Fruit fly (Drosophila melanogaster): ENCODE measurements around the gene tal-3A.

Gene tal-3A

dm6 chr3R:13812736-13813250 lies at the start of gene tal-3A, which contains the start of the genes tal-1A, tal-2A and tal-AA (continued):
- TF ChIP-seq CG9932 (GFP tag; IDR thresholded peaks at IDR 0.05) = peak; percentile 11; the same call in 1 of the 2 replicates
- TF ChIP-seq ab (GFP tag; optimal IDR thresholded peaks at IDR 0.05) = no peak
- TF ChIP-seq NfI (GFP tag; optimal IDR thresholded peaks at IDR 0.05) = no peak
- TF ChIP-seq NC2β (GFP tag; optimal IDR thresholded peaks at IDR 0.05) = no peak
- TF ChIP-seq Spps (tag; optimal IDR thresholded peaks at IDR 0.05) = no peak
- TF ChIP-seq Atf6 (GFP tag; IDR thresholded peaks at IDR 0.05) = peak; percentile 55
- no peak for TF ChIP-seq Dip3 (GFP tag; optimal IDR thresholded peaks at IDR 0.05)
- no peak for TF ChIP-seq Xbp1 (GFP tag; optimal IDR thresholded peaks at IDR 0.05)
- TF ChIP-seq pita (GFP tag; optimal IDR thresholded peaks at IDR 0.05) = no peak
- TF ChIP-seq chn (GFP tag; optimal IDR thresholded peaks at IDR 0.05) = no peak
- TF ChIP-seq Optix (GFP tag; IDR thresholded peaks at IDR 0.05) = no peak
- no peak for TF ChIP-seq CG8388 (GFP tag; optimal IDR thresholded peaks at IDR 0.05)
- no peak for TF ChIP-seq CG9876 (GFP tag; optimal IDR thresholded peaks at IDR 0.05)
- peak; percentile 15 for TF ChIP-seq Antp (GFP tag; optimal IDR thresholded peaks at IDR 0.05)
- TF ChIP-seq CG10543 (GFP tag; optimal IDR thresholded peaks at IDR 0.05) = no peak
- TF ChIP-seq sima (GFP tag; optimal IDR thresholded peaks at IDR 0.05) = no peak
- no peak for TF ChIP-seq CG32772 (GFP tag; IDR thresholded peaks at IDR 0.05)
- no peak for TF ChIP-seq pros (GFP tag; optimal IDR thresholded peaks at IDR 0.05)
- peak; percentile 63 for TF ChIP-seq hbn (GFP tag; IDR thresholded peaks at IDR 0.05; ENCODE audit: partially characterized antibody)
- peak; percentile 7 for TF ChIP-seq MTF-1 (GFP tag; optimal IDR thresholded peaks at IDR 0.05; ENCODE audit: borderline replicate concordance)
- TF ChIP-seq Hmr (GFP tag; optimal IDR thresholded peaks at IDR 0.05) = no peak
- no peak for TF ChIP-seq CG17912 (GFP tag; optimal IDR thresholded peaks at IDR 0.05)
- no peak for TF ChIP-seq CG12155 (GFP tag; optimal IDR thresholded peaks at IDR 0.05)
- TF ChIP-seq Ptx1 (GFP tag; IDR thresholded peaks at IDR 0.05) = no peak
- no peak for TF ChIP-seq CG30403 (GFP tag; optimal IDR thresholded peaks at IDR 0.05)
- TF ChIP-seq Dfd (GFP tag; optimal IDR thresholded peaks at IDR 0.05) = no peak
- TF ChIP-seq slbo (GFP tag; IDR thresholded peaks at IDR 0.05) = no peak
- TF ChIP-seq CG8765 (GFP tag; IDR thresholded peaks at IDR 0.05) = no peak
- peak; percentile 14 for TF ChIP-seq grn (GFP tag; optimal IDR thresholded peaks at IDR 0.05)
- TF ChIP-seq CG3281 (GFP tag; optimal IDR thresholded peaks at IDR 0.05) = no peak
- TF ChIP-seq CG11504 (tag; optimal IDR thresholded peaks at IDR 0.05) = peak; percentile 4
- TF ChIP-seq dmrt11E (tag; optimal IDR thresholded peaks at IDR 0.05) = no peak
- no peak for TF ChIP-seq al (GFP tag; IDR thresholded peaks at IDR 0.05)
- 0 out of 3 replicates have a peak, but pooled peaks have one; percentile 19 for TF ChIP-seq ken (GFP tag; IDR thresholded peaks at IDR 0.05)
- peak; percentile 45 for TF ChIP-seq vfl (GFP tag; optimal IDR thresholded peaks at IDR 0.05)
- TF ChIP-seq amos (GFP tag; IDR thresholded peaks at IDR 0.05; ENCODE audit: partially characterized antibody) = peak; percentile 8; the same call in 1 of the 2 replicates
- TF ChIP-seq CG16813 (GFP tag; IDR thresholded peaks at IDR 0.05; ENCODE audit: partially characterized antibody) = no peak
- no peak for TF ChIP-seq grau (tag; optimal IDR thresholded peaks at IDR 0.05)
- TF ChIP-seq Mad (GFP tag; optimal IDR thresholded peaks at IDR 0.05) = no peak
- peak; percentile 99 for TF ChIP-seq yki (optimal IDR thresholded peaks at IDR 0.05)
- TF ChIP-seq Bdp1 (GFP tag; optimal IDR thresholded peaks at IDR 0.05) = no peak
- no peak for TF ChIP-seq CG6683 (GFP tag; optimal IDR thresholded peaks at IDR 0.05)
- TF ChIP-seq CG11696 (GFP tag; IDR thresholded peaks at IDR 0.05) = no peak
- no peak for TF ChIP-seq nerfin-1 (tag; optimal IDR thresholded peaks at IDR 0.05)
- TF ChIP-seq lab (GFP tag; optimal IDR thresholded peaks at IDR 0.05) = peak; percentile 41
- TF ChIP-seq CG17802 (tag; optimal IDR thresholded peaks at IDR 0.05) = no peak
- TF ChIP-seq Hr51 (GFP tag; optimal IDR thresholded peaks at IDR 0.05) = no peak
- TF ChIP-seq Side (GFP tag; optimal IDR thresholded peaks at IDR 0.05) = no peak
- TF ChIP-seq CG11247 (GFP tag; IDR thresholded peaks at IDR 0.05) = no peak
- no peak for TF ChIP-seq sisA (GFP tag; IDR thresholded peaks at IDR 0.05)
- no peak for TF ChIP-seq Hr39 (optimal IDR thresholded peaks at IDR 0.05)

Measured in whole organism, embryonic.